Fruit fly (Drosophila melanogaster): ENCODE data around the gene Ravus.

- TF ChIP-seq insv (optimal IDR thresholded peaks at IDR 0.05) (no peak), h (optimal IDR thresholded peaks at IDR 0.05) (no peak)
These were observed at the start of gene Ravus for dm6 chr3R:13264061-13264661.

All from Kc167 (cell line).